Worm (Caenorhabditis elegans): Measurements from ENCODE around the gene idpc-2.

- TF ChIP-seq ama-1 (optimal IDR thresholded peaks at IDR 0.05) (no peak), hnd-1 (tag; optimal IDR thresholded peaks at IDR 0.05) (no peak), hmg-4 (GFP tag; optimal IDR thresholded peaks at IDR 0.05) (no peak), tbx-37 (GFP tag; conservative IDR thresholded peaks at IDR 0.05) (no peak), sea-1 (GFP tag; conservative IDR thresholded peaks at IDR 0.05) (no peak), scrt-1 (GFP tag; IDR thresholded peaks at IDR 0.05) (no peak), hmbx-1 (tag; optimal IDR thresholded peaks at IDR 0.05) (no peak), flt-1 (GFP tag; IDR thresholded peaks at IDR 0.05) (no peak), B0310.2 (tag; optimal IDR thresholded peaks at IDR 0.05) (no peak), aly-1 (tag; optimal IDR thresholded peaks at IDR 0.05) (no peak)
These were observed 21.9 kb downstream of the idpc-2 start, which contains the start of gene F41E6.7 for ce11 chrV:8599192-8599591.

Measured in whole organism, early embryonic.